Worm (Caenorhabditis elegans): Measurements from ENCODE around the gene ins-6.

ce11 chrII:5961317-5961716 is 38.9 kb upstream of the ins-6 start, which contains the start of gene B0034.7:
- TF ChIP-seq ceh-2 (tag; optimal IDR thresholded peaks at IDR 0.05) (no peak), nhr-11 (tag; optimal IDR thresholded peaks at IDR 0.05) (no peak), nfya-1 (tag; optimal IDR thresholded peaks at IDR 0.05) (no peak)
